Worm (Caenorhabditis elegans) whole organism, L2 larva: ENCODE data around the gene C25G4.7.

Experiments used
- nhr-6 ChIP-seq: fragments of 150-350 bp; optimal IDR thresholded peaks from 2 replicates; lab custom pipeline; 2014; ENCODE audit warnings: missing biosample characterization, missing genetic modification characterization
- unc-39 ChIP-seq: fragments of 150-350 bp; optimal IDR thresholded peaks from 2 replicates; lab custom pipeline; 2014; ENCODE audit warnings: missing biosample characterization, missing genetic modification characterization

ce11 chrIV:12420455-12420854, 36.3 kb upstream of the C25G4.7 start, which contains the start of gene ugt-65:
- no peak for TF ChIP-seq unc-39 (tag; lab: Kevin White, UChicago)
- TF ChIP-seq nhr-6 (tag; lab: Kevin White, UChicago) = no peak
